Worm (Caenorhabditis elegans): ENCODE data around the gene T19C3.4.

Gene T19C3.4

ce11 chrIII:668303-668893, 48.3 kb upstream of the T19C3.4 start, which contains the start of gene W02B3.3 (continued):
- TF ChIP-seq nhr-76 (tag; optimal IDR thresholded peaks at IDR 0.05) = no peak
- TF ChIP-seq lin-35 (GFP tag; optimal IDR thresholded peaks at IDR 0.05) = peak in 1 of 2 experiments; percentile 27
- TF ChIP-seq mep-1 (tag; optimal IDR thresholded peaks at IDR 0.05) = peak; percentile 64
- TF ChIP-seq mdl-1 (tag; optimal IDR thresholded peaks at IDR 0.05) = peak in 1 of 2 experiments; percentile 34
- TF ChIP-seq dsc-1 (tag; optimal IDR thresholded peaks at IDR 0.05) = peak; percentile 70
- no peak for TF ChIP-seq elt-3 (tag; optimal IDR thresholded peaks at IDR 0.05)
- no peak for TF ChIP-seq hlh-17 (GFP tag; optimal IDR thresholded peaks at IDR 0.05; ENCODE audit: borderline replicate concordance)
- TF ChIP-seq lin-15B (tag; optimal IDR thresholded peaks at IDR 0.05) = peak; percentile 8
- peak; percentile 55 for TF ChIP-seq fos-1 (tag; optimal IDR thresholded peaks at IDR 0.05)
- TF ChIP-seq nhr-47 (tag; optimal IDR thresholded peaks at IDR 0.05) = peak; percentile 79
- peak; percentile 74 for TF ChIP-seq ceh-63 (GFP tag; optimal IDR thresholded peaks at IDR 0.05)
- TF ChIP-seq aly-2 (tag; optimal IDR thresholded peaks at IDR 0.05) = no peak
- TF ChIP-seq ama-1 (optimal IDR thresholded peaks at IDR 0.05) = no peak
- no peak for TF ChIP-seq mef-2 (tag; optimal IDR thresholded peaks at IDR 0.05)
- no peak for TF ChIP-seq ceh-90 (tag; optimal IDR thresholded peaks at IDR 0.05)
- TF ChIP-seq unc-98 (GFP tag; IDR thresholded peaks at IDR 0.05) = no peak
- 0 out of 2 replicates have a peak, but pooled peaks have one; percentile 9 for TF ChIP-seq nhr-19 (GFP tag; conservative IDR thresholded peaks at IDR 0.05)
- no peak for TF ChIP-seq elt-2 (tag; optimal IDR thresholded peaks at IDR 0.05)
- TF ChIP-seq nhr-11 (tag; optimal IDR thresholded peaks at IDR 0.05) = no peak
- TF ChIP-seq zip-4 (GFP tag; optimal IDR thresholded peaks at IDR 0.05) = no peak
- peak; percentile 55 for TF ChIP-seq snpc-4 (tag; optimal IDR thresholded peaks at IDR 0.05)
- no peak for TF ChIP-seq ets-5 (GFP tag; IDR thresholded peaks at IDR 0.05)
- TF ChIP-seq nhr-12 (tag; optimal IDR thresholded peaks at IDR 0.05) = no peak
- TF ChIP-seq lin-13 (GFP tag; optimal IDR thresholded peaks at IDR 0.05) = peak; percentile 8
- no peak for TF ChIP-seq C34B4.2 (tag; optimal IDR thresholded peaks at IDR 0.05)
- peak; percentile 70 for TF ChIP-seq pag-3 (tag; optimal IDR thresholded peaks at IDR 0.05; ENCODE audit: borderline replicate concordance, insufficient read depth)
- TF ChIP-seq zag-1 (tag; optimal IDR thresholded peaks at IDR 0.05) = no peak
- no peak for TF ChIP-seq alr-1 (tag; optimal IDR thresholded peaks at IDR 0.05; ENCODE audit: borderline replicate concordance)
- TF ChIP-seq nhr-20 (tag; optimal IDR thresholded peaks at IDR 0.05) = peak; percentile 38
- TF ChIP-seq grh-1 (GFP tag; IDR thresholded peaks at IDR 0.05) = no peak
- TF ChIP-seq lin-39 (tag; optimal IDR thresholded peaks at IDR 0.05) = no peak
- TF ChIP-seq unc-86 (tag; optimal IDR thresholded peaks at IDR 0.05) = peak; percentile 86
- no peak for TF ChIP-seq nhr-90 (tag; optimal IDR thresholded peaks at IDR 0.05; ENCODE audit: poor library complexity)
- TF ChIP-seq swsn-7 (tag; optimal IDR thresholded peaks at IDR 0.05) = peak; percentile 78
- TF ChIP-seq ztf-4 (tag; optimal IDR thresholded peaks at IDR 0.05) = peak; percentile 58
- peak; percentile 53 for TF ChIP-seq rnt-1 (tag; optimal IDR thresholded peaks at IDR 0.05)
- TF ChIP-seq sox-4 (tag; optimal IDR thresholded peaks at IDR 0.05) = no peak
- no peak for TF ChIP-seq unc-30 (tag; optimal IDR thresholded peaks at IDR 0.05)
- TF ChIP-seq ceh-8 (GFP tag; optimal IDR thresholded peaks at IDR 0.05) = peak; percentile 48
- no peak for TF ChIP-seq ceh-88 (GFP tag; IDR thresholded peaks at IDR 0.05)
- no peak for TF ChIP-seq vab-15 (tag; optimal IDR thresholded peaks at IDR 0.05)
- TF ChIP-seq lin-14 (GFP tag; optimal IDR thresholded peaks at IDR 0.05) = peak; percentile 96
- peak; percentile 94 for TF ChIP-seq fkh-10 (GFP tag; optimal IDR thresholded peaks at IDR 0.05)
- no peak for TF ChIP-seq F16B12.6 (tag; optimal IDR thresholded peaks at IDR 0.05)
- TF ChIP-seq snu-23 (GFP tag; optimal IDR thresholded peaks at IDR 0.05) = peak; percentile 79
- no peak for TF ChIP-seq nhr-77 (tag; optimal IDR thresholded peaks at IDR 0.05)
- peak; percentile 47 for TF ChIP-seq irx-1 (tag; optimal IDR thresholded peaks at IDR 0.05)
- peak; percentile 40 for TF ChIP-seq lir-3 (tag; optimal IDR thresholded peaks at IDR 0.05; ENCODE audit: poor library complexity)
- peak; percentile 92 for TF ChIP-seq fkh-8 (tag; optimal IDR thresholded peaks at IDR 0.05)
